Worm (Caenorhabditis elegans): Measurements from ENCODE around the gene nduv-3.
"Not testable (repeated sequence)": the region's sequence is repeated elsewhere in the genome, so short reads cannot be mapped to it uniquely, and the experiment has no call there.

The nduv-3 gene

ce11 chrIV:2670664-2671063 is 29.6 kb downstream of the nduv-3 start:
- TF ChIP-seq mab-5 (tag; optimal IDR thresholded peaks at IDR 0.05) (no peak), sptf-1 (tag; optimal IDR thresholded peaks at IDR 0.05) (no peak), nhr-28 (tag; optimal IDR thresholded peaks at IDR 0.05) (no peak), snpc-4 (tag; optimal IDR thresholded peaks at IDR 0.05) (no peak), nhr-2 (tag; optimal IDR thresholded peaks at IDR 0.05) (no peak), unc-120 (tag; optimal IDR thresholded peaks at IDR 0.05; ENCODE audit: poor library complexity, severe bottlenecking) (no peak), pha-4 (tag; optimal IDR thresholded peaks at IDR 0.05) (no peak), ces-1 (GFP tag; optimal IDR thresholded peaks at IDR 0.05) (no peak), cnd-1 (tag; optimal IDR thresholded peaks at IDR 0.05) (no peak), ceh-43 (GFP tag; optimal IDR thresholded peaks at IDR 0.05) (no peak)

- not testable (repeated sequence) for TF ChIP-seq unc-39 (tag; optimal IDR thresholded peaks at IDR 0.05); zip-8 (tag; optimal IDR thresholded peaks at IDR 0.05); unc-62 (GFP tag; optimal IDR thresholded peaks at IDR 0.05)
Measured at ce11 chrIV:2674915-2675314, 33.8 kb downstream of the nduv-3 start, which contains the start of gene gpx-4. Gene gpx-4 (minus strand): TSS chrIV:2675015.

ce11 chrIV:2676281-2676680 is 35.2 kb downstream of the nduv-3 start, which contains the start of gene Y94H6A.3:
Gene Y94H6A.3 (plus strand): TSS chrIV:2676512.
- TF ChIP-seq blmp-1 (tag; optimal IDR thresholded peaks at IDR 0.05) (no peak), lsy-2 (tag; optimal IDR thresholded peaks at IDR 0.05) (peak; percentile 83), bed-3 (GFP tag; optimal IDR thresholded peaks at IDR 0.05) (no peak), elt-3 (tag; optimal IDR thresholded peaks at IDR 0.05) (no peak), nhr-12 (tag; optimal IDR thresholded peaks at IDR 0.05) (no peak), mab-5 (tag; optimal IDR thresholded peaks at IDR 0.05) (no peak), cnd-1 (tag; optimal IDR thresholded peaks at IDR 0.05) (peak; percentile 37), ztf-11 (tag; optimal IDR thresholded peaks at IDR 0.05) (no peak), nhr-76 (tag; optimal IDR thresholded peaks at IDR 0.05) (no peak), mep-1 (tag; optimal IDR thresholded peaks at IDR 0.05) (peak; percentile 92), ceh-83 (GFP tag; optimal IDR thresholded peaks at IDR 0.05) (no peak), nhr-2 (tag; optimal IDR thresholded peaks at IDR 0.05) (peak; percentile 12), pha-4 (tag; optimal IDR thresholded peaks at IDR 0.05) (peak; percentile 88), zip-8 (tag; optimal IDR thresholded peaks at IDR 0.05) (no peak), unc-120 (tag; optimal IDR thresholded peaks at IDR 0.05; ENCODE audit: poor library complexity, severe bottlenecking) (no peak), unc-62 (GFP tag; optimal IDR thresholded peaks at IDR 0.05) (peak; percentile 4), sem-2 (GFP tag; optimal IDR thresholded peaks at IDR 0.05) (no peak), ceh-39 (tag; optimal IDR thresholded peaks at IDR 0.05) (peak; percentile 4), nhr-237 (tag; optimal IDR thresholded peaks at IDR 0.05) (peak; percentile 73), M03D4.4 (tag; optimal IDR thresholded peaks at IDR 0.05) (no peak), tbx-8 (GFP tag; optimal IDR thresholded peaks at IDR 0.05) (no peak), snpc-4 (tag; optimal IDR thresholded peaks at IDR 0.05) (no peak), lin-32 (GFP tag; optimal IDR thresholded peaks at IDR 0.05) (no peak), sptf-1 (tag; optimal IDR thresholded peaks at IDR 0.05) (peak; percentile 9), unc-39 (tag; optimal IDR thresholded peaks at IDR 0.05) (no peak), mls-2 (tag; optimal IDR thresholded peaks at IDR 0.05) (no peak), nhr-28 (tag; optimal IDR thresholded peaks at IDR 0.05) (no peak), ceh-43 (GFP tag; optimal IDR thresholded peaks at IDR 0.05) (no peak), flh-1 (GFP tag; optimal IDR thresholded peaks at IDR 0.05) (no peak), drap-1 (GFP tag; optimal IDR thresholded peaks at IDR 0.05) (no peak), lin-13 (tag; optimal IDR thresholded peaks at IDR 0.05) (peak; percentile 96), elt-1 (tag; optimal IDR thresholded peaks at IDR 0.05; ENCODE audit: borderline replicate concordance, insufficient read depth) (no peak), ham-2 (GFP tag; optimal IDR thresholded peaks at IDR 0.05) (no peak), hlh-1 (tag; optimal IDR thresholded peaks at IDR 0.05) (peak; percentile 43), ces-1 (GFP tag; optimal IDR thresholded peaks at IDR 0.05) (peak; percentile 78)

ce11 chrIV:2677687-2678086 is 36.6 kb downstream of the nduv-3 start:
- TF ChIP-seq lin-13 (tag; optimal IDR thresholded peaks at IDR 0.05) (no peak), elt-3 (tag; optimal IDR thresholded peaks at IDR 0.05) (no peak), tbx-8 (GFP tag; optimal IDR thresholded peaks at IDR 0.05) (no peak), nhr-2 (tag; optimal IDR thresholded peaks at IDR 0.05) (no peak), zip-8 (tag; optimal IDR thresholded peaks at IDR 0.05) (no peak), lsy-2 (tag; optimal IDR thresholded peaks at IDR 0.05) (no peak), unc-62 (GFP tag; optimal IDR thresholded peaks at IDR 0.05) (no peak), ztf-11 (tag; optimal IDR thresholded peaks at IDR 0.05) (no peak), nhr-76 (tag; optimal IDR thresholded peaks at IDR 0.05) (no peak), ham-2 (GFP tag; optimal IDR thresholded peaks at IDR 0.05) (no peak), ceh-83 (GFP tag; optimal IDR thresholded peaks at IDR 0.05) (no peak), snpc-4 (tag; optimal IDR thresholded peaks at IDR 0.05) (no peak), sem-2 (GFP tag; optimal IDR thresholded peaks at IDR 0.05) (no peak), ceh-39 (tag; optimal IDR thresholded peaks at IDR 0.05) (no peak), lin-32 (GFP tag; optimal IDR thresholded peaks at IDR 0.05) (no peak), nhr-12 (tag; optimal IDR thresholded peaks at IDR 0.05) (no peak), mab-5 (tag; optimal IDR thresholded peaks at IDR 0.05) (no peak)
